Fruit fly (Drosophila melanogaster) whole organism, wandering third instar larva: Measurements from ENCODE around the gene tgo.

Experiments used
- Jra ChIP-seq: sonication (Bioruptor generic); optimal IDR thresholded peaks from 2 replicates; lab custom pipeline; 2016; ENCODE audit warnings: missing biosample characterization, missing genetic modification characterization
- h ChIP-seq: fragments of 200-800 bp; sonication (Bioruptor generic); optimal IDR thresholded peaks from 3 replicates; lab custom pipeline; 2016; ENCODE audit warnings: missing biosample characterization, mild to moderate bottlenecking, missing genetic modification characterization
- tai ChIP-seq: sonication (Bioruptor generic); optimal IDR thresholded peaks from 2 replicates; lab custom pipeline; 2016; ENCODE audit warnings: missing biosample characterization, missing genetic modification characterization

DNA sequence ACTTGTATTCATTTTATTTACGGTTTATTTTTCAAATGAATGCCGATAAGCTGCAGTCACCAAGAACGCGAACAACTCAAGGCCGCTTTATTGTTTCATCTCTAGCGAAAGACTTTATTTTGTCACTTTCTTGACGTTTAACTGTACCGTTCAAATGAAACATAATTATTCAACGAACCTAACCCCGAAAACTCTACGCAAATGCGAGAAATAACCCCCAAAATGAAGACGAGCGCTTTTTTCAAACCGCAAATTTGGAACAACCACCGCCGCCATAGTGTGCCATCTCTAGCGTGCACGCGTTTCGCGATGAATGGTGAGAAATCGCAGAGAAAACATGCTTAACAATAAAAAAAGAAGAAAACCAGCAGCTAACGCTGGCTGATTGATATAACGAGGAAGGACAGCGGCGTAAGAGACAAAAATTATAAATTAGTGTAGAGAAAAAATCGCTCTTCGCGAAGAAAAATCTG lies 35.2 kb downstream of the tgo start, which contains the start of gene CG11970:
- TF ChIP-seq tai (GFP tag; lab: Kevin White, UChicago) (no peak), Jra (GFP tag; lab: Kevin White, UChicago) (peak; percentile 31), h (no peak)
